Worm (Caenorhabditis elegans): ENCODE results near the gene snf-12.

snf-12 gene

ce11 chrX:8987828-8988227, 41.4 kb upstream of the snf-12 start, which contains the start of gene twk-18:
twk-18 (plus strand) TSS chrX:8988128.
- no peak for TF ChIP-seq elt-3 (tag; optimal IDR thresholded peaks at IDR 0.05)
- no peak for TF ChIP-seq skn-1 (tag; optimal IDR thresholded peaks at IDR 0.05)

DNA sequence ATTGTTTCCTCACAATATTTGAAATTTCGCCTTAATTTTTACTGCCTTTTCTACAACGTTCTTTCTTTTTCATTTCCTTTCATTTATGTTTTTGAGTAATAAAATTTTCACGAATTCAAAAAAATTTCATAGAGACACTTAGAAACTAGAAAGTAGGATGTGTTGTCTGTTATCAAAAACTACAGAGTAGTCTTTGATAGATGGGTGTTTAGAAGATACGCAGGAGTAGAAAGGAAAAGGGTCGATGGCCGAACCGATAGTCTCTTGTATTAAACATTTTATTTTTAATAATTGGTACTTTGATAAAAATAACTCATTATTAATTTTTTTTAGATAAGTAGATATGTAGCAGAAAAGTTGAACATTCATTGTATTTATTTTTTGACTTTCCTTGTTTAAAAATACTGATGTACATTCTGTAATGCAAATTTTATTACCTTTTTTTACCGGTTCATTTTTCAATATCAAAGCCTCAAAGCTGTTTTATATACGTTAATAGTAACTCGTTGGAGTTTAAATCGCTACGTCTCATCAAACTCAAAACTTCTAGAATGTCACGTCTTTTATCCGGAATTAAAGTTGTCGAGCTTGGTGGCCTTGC, 37.3 kb upstream of the snf-12 start, which contains the start of gene C24A3.4:
C24A3.4 (plus strand) TSS at position 551 of the 601 bp plus-strand sequence.
- TF ChIP-seq lsy-2 (tag; optimal IDR thresholded peaks at IDR 0.05) (no peak), sup-37 (GFP tag; optimal IDR thresholded peaks at IDR 0.05) (no peak), nhr-20 (tag; optimal IDR thresholded peaks at IDR 0.05) (peak; percentile 86)

- TF ChIP-seq hlh-4 (tag; optimal IDR thresholded peaks at IDR 0.05) (no peak), ces-1 (GFP tag; optimal IDR thresholded peaks at IDR 0.05) (no peak), lsy-2 (tag; optimal IDR thresholded peaks at IDR 0.05) (peak in 1 of 2 experiments; percentile 30), isw-1 (GFP tag; IDR thresholded peaks at IDR 0.05) (peak; percentile 12; the same call in 1 of the 2 replicates), unc-86 (tag; optimal IDR thresholded peaks at IDR 0.05) (peak; percentile 60), sup-37 (GFP tag; optimal IDR thresholded peaks at IDR 0.05) (no peak), Y116A8C.19 (tag; optimal IDR thresholded peaks at IDR 0.05; ENCODE audit: borderline replicate concordance) (no peak), vab-15 (tag; optimal IDR thresholded peaks at IDR 0.05) (no peak), dsc-1 (tag; optimal IDR thresholded peaks at IDR 0.05) (peak; percentile 40), unc-62 (GFP tag; optimal IDR thresholded peaks at IDR 0.05) (no peak), nhr-71 (tag; optimal IDR thresholded peaks at IDR 0.05) (peak; percentile 68), nhr-47 (tag; optimal IDR thresholded peaks at IDR 0.05) (peak; percentile 30), grh-1 (GFP tag; IDR thresholded peaks at IDR 0.05) (no peak), mef-2 (tag; optimal IDR thresholded peaks at IDR 0.05) (no peak), nhr-11 (tag; optimal IDR thresholded peaks at IDR 0.05) (no peak), unc-98 (GFP tag; IDR thresholded peaks at IDR 0.05) (no peak), snpc-4 (tag; optimal IDR thresholded peaks at IDR 0.05) (no peak), mep-1 (tag; optimal IDR thresholded peaks at IDR 0.05) (no peak), swsn-7 (tag; optimal IDR thresholded peaks at IDR 0.05) (peak; percentile 51), lin-39 (tag; optimal IDR thresholded peaks at IDR 0.05) (no peak), zag-1 (tag; optimal IDR thresholded peaks at IDR 0.05) (no peak), ama-1 (optimal IDR thresholded peaks at IDR 0.05) (no peak), efl-3 (GFP tag; optimal IDR thresholded peaks at IDR 0.05) (no peak), tbx-2 (tag; optimal IDR thresholded peaks at IDR 0.05) (peak; percentile 55), ceh-88 (GFP tag; IDR thresholded peaks at IDR 0.05) (no peak), ceh-82 (tag; optimal IDR thresholded peaks at IDR 0.05) (peak in 2 of 3 experiments; percentile 53 to 59), lin-14 (GFP tag; optimal IDR thresholded peaks at IDR 0.05) (peak; percentile 91), lin-35 (GFP tag; optimal IDR thresholded peaks at IDR 0.05) (peak in 1 of 2 experiments; percentile 11), rnt-1 (tag; optimal IDR thresholded peaks at IDR 0.05) (peak; percentile 24), lin-15B (tag; optimal IDR thresholded peaks at IDR 0.05) (no peak), nhr-19 (GFP tag; conservative IDR thresholded peaks at IDR 0.05) (peak; percentile 14; the same call in 1 of the 2 replicates), nhr-90 (tag; optimal IDR thresholded peaks at IDR 0.05; ENCODE audit: poor library complexity) (no peak), zip-4 (GFP tag; optimal IDR thresholded peaks at IDR 0.05) (no peak), lin-13 (GFP tag; optimal IDR thresholded peaks at IDR 0.05) (no peak), egl-13 (tag; optimal IDR thresholded peaks at IDR 0.05) (peak; percentile 49), ceh-8 (GFP tag; optimal IDR thresholded peaks at IDR 0.05) (peak; percentile 61), C34B4.2 (tag; optimal IDR thresholded peaks at IDR 0.05) (no peak), aha-1 (tag; optimal IDR thresholded peaks at IDR 0.05) (no peak), dpl-1 (GFP tag; optimal IDR thresholded peaks at IDR 0.05) (peak in 1 of 3 experiments; percentile 2), snu-23 (GFP tag; optimal IDR thresholded peaks at IDR 0.05) (peak; percentile 59), fkh-10 (GFP tag; optimal IDR thresholded peaks at IDR 0.05) (peak; percentile 51), skn-1 (tag; optimal IDR thresholded peaks at IDR 0.05) (no peak), egl-27 (tag; optimal IDR thresholded peaks at IDR 0.05) (no peak), fkh-4 (tag; optimal IDR thresholded peaks at IDR 0.05; ENCODE audit: borderline replicate concordance) (no peak), nhr-20 (tag; optimal IDR thresholded peaks at IDR 0.05) (peak; percentile 23), fkh-8 (tag; optimal IDR thresholded peaks at IDR 0.05) (peak; percentile 54)
Measured at ce11 chrX:8995527-8995946, 33.7 kb upstream of the snf-12 start.

All from whole organism, L1 larva.